Fruit fly (Drosophila melanogaster): Measurements from ENCODE around the gene CG9555.

Gene CG9555

dm6 chr2L:8982584-8983302, 8.8 kb upstream of the CG9555 start (continued):
- TF ChIP-seq esg (GFP tag; conservative IDR thresholded peaks at IDR 0.05): peak; percentile 47
- TF ChIP-seq CG10543 (GFP tag; optimal IDR thresholded peaks at IDR 0.05): peak; percentile 2
- no peak for TF ChIP-seq toy (GFP tag; IDR thresholded peaks at IDR 0.05)
- peak; percentile 36 for TF ChIP-seq CG4424 (GFP tag; optimal IDR thresholded peaks at IDR 0.05)
- TF ChIP-seq odd (GFP tag; optimal IDR thresholded peaks at IDR 0.05): peak; percentile 53
- no peak for TF ChIP-seq CG4282 (GFP tag; optimal IDR thresholded peaks at IDR 0.05)
- TF ChIP-seq CG15479 (GFP tag; optimal IDR thresholded peaks at IDR 0.05): no peak
- peak; percentile 52; the same call in 1 of the 2 replicates for TF ChIP-seq CG14014 (GFP tag; IDR thresholded peaks at IDR 0.05)
- no peak; the same call in 2 of the 3 replicates for TF ChIP-seq Aef1 (GFP tag; IDR thresholded peaks at IDR 0.05)
- TF ChIP-seq Chrac-16 (GFP tag; optimal IDR thresholded peaks at IDR 0.05): peak; percentile 27
- TF ChIP-seq CG1792 (GFP tag; optimal IDR thresholded peaks at IDR 0.05): no peak
- TF ChIP-seq CG17802 (tag; optimal IDR thresholded peaks at IDR 0.05): no peak
- peak; percentile 29 for TF ChIP-seq CG12155 (GFP tag; optimal IDR thresholded peaks at IDR 0.05)
- TF ChIP-seq CG6765 (GFP tag; optimal IDR thresholded peaks at IDR 0.05): no peak
- peak; percentile 24 for TF ChIP-seq HHEX (GFP tag; optimal IDR thresholded peaks at IDR 0.05)
- no peak for TF ChIP-seq CG9727 (GFP tag; optimal IDR thresholded peaks at IDR 0.05)
- peak in 1 of 2 experiments; percentile 23 for TF ChIP-seq bsh (GFP tag; optimal IDR thresholded peaks at IDR 0.05)
- TF ChIP-seq Hey (tag; optimal IDR thresholded peaks at IDR 0.05): no peak
- no peak for TF ChIP-seq Awh (GFP tag; IDR thresholded peaks at IDR 0.05)
- no peak for TF ChIP-seq ab (GFP tag; optimal IDR thresholded peaks at IDR 0.05)
- no peak for TF ChIP-seq insv (GFP tag; optimal IDR thresholded peaks at IDR 0.05)
- TF ChIP-seq Spps (tag; optimal IDR thresholded peaks at IDR 0.05): no peak
- peak; percentile 84 for TF ChIP-seq grn (GFP tag; optimal IDR thresholded peaks at IDR 0.05)
- no peak for TF ChIP-seq Camta (GFP tag; optimal IDR thresholded peaks at IDR 0.05)
- TF ChIP-seq Hmx (GFP tag; optimal IDR thresholded peaks at IDR 0.05): no peak
- peak; percentile 49 for TF ChIP-seq Asciz (GFP tag; optimal IDR thresholded peaks at IDR 0.05)
- peak; percentile 45 for TF ChIP-seq fd3F (GFP tag; optimal IDR thresholded peaks at IDR 0.05)
- 0 out of 2 replicates have a peak, but pooled peaks have one; percentile 35 for TF ChIP-seq E2f1 (GFP tag; IDR thresholded peaks at IDR 0.05)
- no peak for TF ChIP-seq jumu (GFP tag; optimal IDR thresholded peaks at IDR 0.05)
- peak; percentile 62; the same call in 1 of the 3 replicates for TF ChIP-seq ci (GFP tag; IDR thresholded peaks at IDR 0.05)
- peak; percentile 59 for TF ChIP-seq run (tag; optimal IDR thresholded peaks at IDR 0.05)
- no peak for TF ChIP-seq crc (GFP tag; optimal IDR thresholded peaks at IDR 0.05)
- no peak for TF ChIP-seq CG7987 (GFP tag; optimal IDR thresholded peaks at IDR 0.05)
- TF ChIP-seq caup (GFP tag; optimal IDR thresholded peaks at IDR 0.05; ENCODE audit: severe bottlenecking): peak; percentile 27
- no peak for TF ChIP-seq CG8290 (GFP tag; optimal IDR thresholded peaks at IDR 0.05)
- no peak for TF ChIP-seq CG8290 (tag; optimal IDR thresholded peaks at IDR 0.05)
- no peak for TF ChIP-seq CG4328 (GFP tag; optimal IDR thresholded peaks at IDR 0.05)
- TF ChIP-seq seq (GFP tag; IDR thresholded peaks at IDR 0.05): peak; percentile 32; the same call in 1 of the 2 replicates
- TF ChIP-seq CG34376 (GFP tag; optimal IDR thresholded peaks at IDR 0.05): no peak
- TF ChIP-seq sqz (GFP tag; optimal IDR thresholded peaks at IDR 0.05): peak; percentile 49
- peak; percentile 78 for TF ChIP-seq CG11504 (tag; optimal IDR thresholded peaks at IDR 0.05)
- TF ChIP-seq Taf1 (GFP tag; IDR thresholded peaks at IDR 0.05): no peak
- no peak for TF ChIP-seq Dad (GFP tag; optimal IDR thresholded peaks at IDR 0.05)
- TF ChIP-seq Bdp1 (GFP tag; optimal IDR thresholded peaks at IDR 0.05): no peak
- peak; percentile 54; the same call in 1 of the 2 replicates for TF ChIP-seq HLH3B (GFP tag; IDR thresholded peaks at IDR 0.05)
- no peak for TF ChIP-seq fru (optimal IDR thresholded peaks at IDR 0.05)
- no peak for TF ChIP-seq p53 (GFP tag; optimal IDR thresholded peaks at IDR 0.05)
- TF ChIP-seq CG4730 (GFP tag; IDR thresholded peaks at IDR 0.05): no peak
- TF ChIP-seq CG13424 (tag; optimal IDR thresholded peaks at IDR 0.05): peak; percentile 65
- TF ChIP-seq pfk (GFP tag; optimal IDR thresholded peaks at IDR 0.05): no peak
- TF ChIP-seq gro (GFP tag; optimal IDR thresholded peaks at IDR 0.05): peak; percentile 62

All from whole organism, embryonic.